Fruit fly (Drosophila melanogaster): ENCODE results near the gene Ilk.

DNA sequence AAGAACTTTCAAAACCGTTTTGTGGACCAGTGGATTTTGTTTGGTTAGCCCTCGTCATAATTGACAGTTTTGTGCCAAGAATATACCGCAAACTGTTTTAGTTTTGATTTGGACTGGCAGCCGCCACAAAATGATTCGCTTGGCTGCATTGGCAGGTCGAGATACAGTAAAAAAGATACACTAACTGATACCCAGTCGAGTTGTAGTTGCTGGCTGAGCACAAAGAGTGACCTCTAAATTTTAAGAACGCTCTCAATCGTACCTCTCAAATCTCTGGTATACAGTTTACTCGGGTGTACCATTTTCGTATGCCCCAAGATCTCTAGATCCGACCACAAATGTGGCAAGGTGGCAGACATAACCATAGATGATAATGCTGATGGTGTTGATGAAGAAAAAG, 26.3 kb downstream of the Ilk start:
- TF ChIP-seq cnc (optimal IDR thresholded peaks at IDR 0.05) (no peak), cic (GFP tag; optimal IDR thresholded peaks at IDR 0.05) (no peak)
